Worm (Caenorhabditis elegans) whole organism, dauer: ENCODE data around the gene Y8A9A.2.
"Not testable (repeated sequence)": the region's sequence is repeated elsewhere in the genome, so short reads cannot be mapped to it uniquely, and the experiment has no call there.

Experiments used
- unc-62 ChIP-seq: sonication (generic microtip); optimal IDR thresholded peaks from 2 replicates; lab custom pipeline; 2017; ENCODE audit warnings: missing biosample characterization, missing genetic modification reagents, missing genetic modification characterization

Y8A9A.2 gene

ce11 chrII:3795323-3795722 is at the start of gene Y8A9A.2:
TSS of gene Y8A9A.2 (plus strand) at chrII:3795623.
- TF ChIP-seq unc-62 (GFP tag; lab: Kevin White, UChicago): no peak

ce11 chrII:3747405-3747804 is 48.0 kb upstream of the Y8A9A.2 start, which contains the start of gene fbxb-92:
TSS of gene fbxb-92 (minus strand) at chrII:3747505.
- no peak for TF ChIP-seq unc-62 (GFP tag; lab: Kevin White, UChicago)

- TF ChIP-seq unc-62 (GFP tag; lab: Kevin White, UChicago): no peak
Observed at ce11 chrII:3748719-3749118, 46.7 kb upstream of the Y8A9A.2 start, which contains the start of gene fbxb-90. TSS of gene fbxb-90 (minus strand) at chrII:3748819.

- TF ChIP-seq unc-62 (GFP tag; lab: Kevin White, UChicago): no peak
Observed at ce11 chrII:3750685-3751084, 44.7 kb upstream of the Y8A9A.2 start, which contains the start of gene fbxb-91. TSS of gene fbxb-91 (minus strand) at chrII:3750785.

ce11 chrII:3752184-3752583 is 43.2 kb upstream of the Y8A9A.2 start, which contains the start of gene sdz-11:
TSS of gene sdz-11 (minus strand) at chrII:3752284.
- no peak for TF ChIP-seq unc-62 (GFP tag; lab: Kevin White, UChicago)

- TF ChIP-seq unc-62 (GFP tag; lab: Kevin White, UChicago): no peak
Observed at ce11 chrII:3753598-3753997, 41.8 kb upstream of the Y8A9A.2 start, which contains the start of gene rcd-1. TSS of gene rcd-1 (plus strand) at chrII:3753898.

ce11 chrII:3757499-3757898 is 37.9 kb upstream of the Y8A9A.2 start, which contains the start of gene srx-111:
TSS of gene srx-111 (plus strand) at chrII:3757799.
- TF ChIP-seq unc-62 (GFP tag; lab: Kevin White, UChicago): no peak

ce11 chrII:3759010-3759409 is 36.4 kb upstream of the Y8A9A.2 start, which contains the start of gene T24E12.12:
TSS of gene T24E12.12 (plus strand) at chrII:3759290.
- no peak for TF ChIP-seq unc-62 (GFP tag; lab: Kevin White, UChicago)

- TF ChIP-seq unc-62 (GFP tag; lab: Kevin White, UChicago): not testable (repeated sequence)
Observed at ce11 chrII:3761599-3761998, 33.8 kb upstream of the Y8A9A.2 start, which contains the start of gene T24E12.6. TSS of gene T24E12.6 (minus strand) at chrII:3761699.

- no peak for TF ChIP-seq unc-62 (GFP tag; lab: Kevin White, UChicago)
Observed at ce11 chrII:3764486-3764885, 30.9 kb upstream of the Y8A9A.2 start, which contains the start of gene srx-112. TSS of gene srx-112 (minus strand) at chrII:3764586.

ce11 chrII:3771640-3772039 is 23.8 kb upstream of the Y8A9A.2 start:
- TF ChIP-seq unc-62 (GFP tag; lab: Kevin White, UChicago): no peak

- TF ChIP-seq unc-62 (GFP tag; lab: Kevin White, UChicago): no peak
Observed at ce11 chrII:3773130-3773529, 22.3 kb upstream of the Y8A9A.2 start, which contains the start of gene T24E12.10. TSS of gene T24E12.10 (minus strand) at chrII:3773230.

ce11 chrII:3775719-3776118 is 19.7 kb upstream of the Y8A9A.2 start, which contains the start of gene T24E12.3:
TSS of gene T24E12.3 (plus strand) at chrII:3776019.
- no peak for TF ChIP-seq unc-62 (GFP tag; lab: Kevin White, UChicago)

ce11 chrII:3777802-3778201 is 17.6 kb upstream of the Y8A9A.2 start:
- TF ChIP-seq unc-62 (GFP tag; lab: Kevin White, UChicago): no peak

- TF ChIP-seq unc-62 (GFP tag; lab: Kevin White, UChicago): no peak
Observed at ce11 chrII:3779463-3779862, 16.0 kb upstream of the Y8A9A.2 start, which contains the start of gene T24E12.11. TSS of gene T24E12.11 (minus strand) at chrII:3779563.

- no peak for TF ChIP-seq unc-62 (GFP tag; lab: Kevin White, UChicago)
Observed at ce11 chrII:3781238-3781637, 14.2 kb upstream of the Y8A9A.2 start.
